Worm (Caenorhabditis elegans) whole organism, early embryonic: ENCODE measurements around the gene ZK1010.4.

Experiments used
- B0310.2 ChIP-seq: sonication (generic microtip); optimal IDR thresholded peaks from 2 replicates; lab custom pipeline; 2016; ENCODE audit warnings: mild to moderate bottlenecking, missing genetic modification characterization, missing compliant biosample characterization
- ama-1 ChIP-seq: fragments of 150-350 bp; optimal IDR thresholded peaks from 2 replicates; lab custom pipeline; 2014
- ceh-13 ChIP-seq: fragments of 200-800 bp; sonication (Bioruptor generic); optimal IDR thresholded peaks from 2 replicates; lab custom pipeline; 2018; ENCODE audit warnings: mild to moderate bottlenecking, missing genetic modification characterization, missing compliant biosample characterization
- flt-1 ChIP-seq: fragments of 200-800 bp; sonication (Bioruptor generic); IDR thresholded peaks from 2 replicates; pipeline ENCODE4 v1.3.6; 2022; ENCODE audit warnings: missing genetic modification characterization, missing compliant biosample characterization
- hmbx-1 ChIP-seq: sonication (generic microtip); optimal IDR thresholded peaks from 2 replicates; lab custom pipeline; 2016; ENCODE audit warnings: mild to moderate bottlenecking, missing genetic modification characterization, missing compliant biosample characterization
- hmg-4 ChIP-seq: fragments of 200-800 bp; sonication (Bioruptor generic); optimal IDR thresholded peaks from 2 replicates; lab custom pipeline; 2018; ENCODE audit warnings: mild to moderate bottlenecking, missing genetic modification characterization, missing compliant biosample characterization
- pes-1 ChIP-seq: fragments of 200-800 bp; sonication (Bioruptor generic); IDR thresholded peaks from 2 replicates; pipeline ENCODE4 v1.3.6; 2022; ENCODE audit warnings: missing genetic modification reagents, missing genetic modification characterization, missing compliant biosample characterization
- scrt-1 ChIP-seq: fragments of 200-800 bp; sonication (Bioruptor generic); IDR thresholded peaks from 2 replicates; pipeline ENCODE4 v1.3.6; 2022; ENCODE audit warnings: missing genetic modification characterization, missing compliant biosample characterization
- sea-1 ChIP-seq: fragments of 200-800 bp; sonication (Bioruptor generic); conservative IDR thresholded peaks from 2 replicates; pipeline ENCODE4 v1.3.6; 2022; ENCODE audit warnings: missing genetic modification characterization, missing compliant biosample characterization
- tbx-11 ChIP-seq: fragments of 200-800 bp; sonication (Bioruptor generic); IDR thresholded peaks from 2 replicates; pipeline ENCODE4 v1.3.6; 2022; ENCODE audit warnings: missing genetic modification characterization, missing compliant biosample characterization

- TF ChIP-seq B0310.2 (tag; lab: Kevin White, UChicago): no peak
- no peak for TF ChIP-seq ama-1 (lab: Kevin White, UChicago)
- TF ChIP-seq hmbx-1 (tag; lab: Kevin White, UChicago): no peak
- TF ChIP-seq ceh-13 (GFP tag; lab: Kevin White, UChicago): no peak
- no peak for TF ChIP-seq scrt-1
- no peak for TF ChIP-seq pes-1 (GFP tag; lab: Robert Waterston, UW)
- no peak for TF ChIP-seq hmg-4 (GFP tag; lab: Kevin White, UChicago)
- no peak for TF ChIP-seq tbx-11 (GFP tag; lab: Robert Waterston, UW)
- TF ChIP-seq sea-1: no peak
- TF ChIP-seq flt-1 (GFP tag; lab: Robert Waterston, UW): no peak
Observed at ce11 chrIII:12951362-12952228, 29.3 kb upstream of the ZK1010.4 start, which contains the start of gene Y39E4A.1.
